Fruit fly (Drosophila melanogaster) whole organism, wandering third instar larva: ENCODE measurements around the gene CG11356.
A peak's percentile ranks its signal among the peaks of the same experiment; 100 is the strongest.

Experiments used
- Abd-B ChIP-seq: fragments of >200 bp; optimal IDR thresholded peaks from 2 replicates; lab custom pipeline; 2017; ENCODE audit warnings: missing biosample characterization, missing genetic modification characterization
- CG32264 ChIP-seq: fragments of 200-800 bp; sonication (Bioruptor generic); optimal IDR thresholded peaks from 2 replicates; lab custom pipeline; 2016; ENCODE audit warnings: missing biosample characterization, missing genetic modification characterization
- CG9705 ChIP-seq: fragments of 200-800 bp; sonication (Bioruptor generic); optimal IDR thresholded peaks from 2 replicates; lab custom pipeline; 2018; ENCODE audit warnings: missing biosample characterization, mild to moderate bottlenecking, missing genetic modification characterization
- CrebA ChIP-seq: fragments of 200-800 bp; sonication (Bioruptor generic); optimal IDR thresholded peaks from 2 replicates; lab custom pipeline; 2016; ENCODE audit warnings: missing biosample characterization, mild to moderate bottlenecking, missing genetic modification characterization, borderline replicate concordance
- Dfd ChIP-seq: fragments of >200 bp; optimal IDR thresholded peaks from 2 replicates; lab custom pipeline; 2017; ENCODE audit warnings: missing biosample characterization, missing genetic modification characterization
- Dif ChIP-seq: fragments of 200-275, 200-300 bp; sonication (Bioruptor generic); optimal IDR thresholded peaks from 2 replicates; lab custom pipeline; 2018; ENCODE audit warnings: missing biosample characterization, missing genetic modification characterization; ENCODE audit not compliant: partially characterized antibody
- HLH106 ChIP-seq: fragments of 200-800 bp; optimal IDR thresholded peaks from 3 replicates; lab custom pipeline; 2019; ENCODE audit warnings: missing biosample characterization, mild to moderate bottlenecking, missing genetic modification characterization, moderate library complexity
- Hr78 ChIP-seq: fragments of >200 bp; optimal IDR thresholded peaks from 2 replicates; lab custom pipeline; 2017; ENCODE audit warnings: missing biosample characterization, missing genetic modification characterization
- Hr83 ChIP-seq: fragments of 200-300 bp; sonication (Bioruptor generic); optimal IDR thresholded peaks from 2 replicates; lab custom pipeline; 2016; ENCODE audit warnings: missing biosample characterization, mild to moderate bottlenecking, missing genetic modification characterization, moderate library complexity; ENCODE audit not compliant: poor library complexity, severe bottlenecking
- Mio ChIP-seq: sonication (Bioruptor generic); optimal IDR thresholded peaks from 2 replicates; lab custom pipeline; 2016; ENCODE audit warnings: missing biosample characterization, missing genetic modification characterization
- Myc ChIP-seq: fragments of >200 bp; optimal IDR thresholded peaks from 2 replicates; lab custom pipeline; 2017
- N ChIP-seq: fragments of >200 bp; optimal IDR thresholded peaks from 2 replicates; lab custom pipeline; 2018; ENCODE audit warnings: missing biosample characterization, missing external identifiers, missing genetic modification characterization
- OdsH ChIP-seq: fragments of 200-800 bp; sonication (Bioruptor generic); optimal IDR thresholded peaks from 2 replicates; lab custom pipeline; 2016; ENCODE audit warnings: missing biosample characterization, mild to moderate bottlenecking, missing genetic modification characterization
- Sp1 ChIP-seq: fragments of 200-800 bp; sonication (Bioruptor generic); optimal IDR thresholded peaks from 3 replicates; lab custom pipeline; 2019; ENCODE audit warnings: missing biosample characterization, mild to moderate bottlenecking, missing genetic modification characterization, moderate library complexity
- Vsx2 ChIP-seq: fragments of 200-300, 225-300 bp; sonication (Bioruptor generic); optimal IDR thresholded peaks from 2 replicates; lab custom pipeline; 2018; ENCODE audit warnings: missing biosample characterization, missing genetic modification characterization; ENCODE audit not compliant: partially characterized antibody
- br ChIP-seq: fragments of 200-800 bp; sonication (Bioruptor generic); optimal IDR thresholded peaks from 2 replicates; lab custom pipeline; 2016; ENCODE audit warnings: missing biosample characterization, missing genetic modification characterization
- brk ChIP-seq: fragments of 200-800 bp; sonication (Bioruptor generic); optimal IDR thresholded peaks from 2 replicates; lab custom pipeline; 2016; ENCODE audit warnings: missing biosample characterization, mild to moderate bottlenecking, missing genetic modification characterization
- dl ChIP-seq, 2 experiments: fragments of 175-275, 200-275 bp in 1 of 2; fragments of 200-275 bp in 1 of 2; sonication (Bioruptor generic); optimal IDR thresholded peaks; lab custom pipeline; 2018; ENCODE audit warnings: mild to moderate bottlenecking in 2 of 2, missing biosample characterization in 2 of 2, missing genetic modification characterization in 2 of 2, moderate library complexity in 2 of 2; ENCODE audit not compliant: partially characterized antibody in 2 of 2, insufficient read depth in 1 of 2
- dsf ChIP-seq: sonication (Bioruptor generic); optimal IDR thresholded peaks from 2 replicates; lab custom pipeline; 2016; ENCODE audit warnings: missing biosample characterization, missing genetic modification characterization, borderline replicate concordance
- ey ChIP-seq: fragments of 200-800 bp; sonication (Bioruptor generic); optimal IDR thresholded peaks from 2 replicates; lab custom pipeline; 2016; ENCODE audit warnings: missing biosample characterization, missing genetic modification characterization
- foxo ChIP-seq, 2 experiments: fragments of 200-800 bp; sonication (Bioruptor generic); optimal IDR thresholded peaks; 2 replicates in 1 of 2; 3 replicates in 1 of 2; lab custom pipeline; 2016 to 2017; ENCODE audit warnings: missing biosample characterization in 2 of 2, missing genetic modification characterization in 2 of 2
- fru ChIP-seq: fragments of 200-800 bp; sonication (Bioruptor generic); optimal IDR thresholded peaks from 3 replicates; lab custom pipeline; 2016; ENCODE audit warnings: missing biosample characterization, mild to moderate bottlenecking, missing genetic modification characterization
- jim ChIP-seq: fragments of 175-275, 200-325 bp; sonication (Bioruptor generic); optimal IDR thresholded peaks from 2 replicates; lab custom pipeline; 2016; ENCODE audit warnings: missing biosample characterization, mild to moderate bottlenecking, missing genetic modification characterization
- lola ChIP-seq: fragments of >200 bp; optimal IDR thresholded peaks from 2 replicates; lab custom pipeline; 2017; ENCODE audit warnings: missing biosample characterization, missing genetic modification characterization
- pan ChIP-seq: fragments of >200 bp; optimal IDR thresholded peaks from 2 replicates; lab custom pipeline; 2017
- rgr ChIP-seq: fragments of 200-800 bp; sonication (Bioruptor generic); optimal IDR thresholded peaks from 3 replicates; lab custom pipeline; 2016; ENCODE audit warnings: missing biosample characterization, mild to moderate bottlenecking, missing genetic modification characterization
- sage ChIP-seq: fragments of 200-800 bp; sonication (Bioruptor generic); optimal IDR thresholded peaks from 2 replicates; lab custom pipeline; 2016; ENCODE audit warnings: missing biosample characterization, mild to moderate bottlenecking, missing genetic modification characterization
- sv ChIP-seq: fragments of 200-800 bp; sonication (Bioruptor generic); optimal IDR thresholded peaks from 3 replicates; lab custom pipeline; 2016; ENCODE audit warnings: missing biosample characterization, missing genetic modification characterization
- tai ChIP-seq: sonication (Bioruptor generic); optimal IDR thresholded peaks from 2 replicates; lab custom pipeline; 2016; ENCODE audit warnings: missing biosample characterization, missing genetic modification characterization
- woc ChIP-seq: sonication (Bioruptor generic); optimal IDR thresholded peaks from 2 replicates; lab custom pipeline; 2016; ENCODE audit warnings: missing biosample characterization, mild to moderate bottlenecking, missing genetic modification characterization

Gene CG11356

DNA sequence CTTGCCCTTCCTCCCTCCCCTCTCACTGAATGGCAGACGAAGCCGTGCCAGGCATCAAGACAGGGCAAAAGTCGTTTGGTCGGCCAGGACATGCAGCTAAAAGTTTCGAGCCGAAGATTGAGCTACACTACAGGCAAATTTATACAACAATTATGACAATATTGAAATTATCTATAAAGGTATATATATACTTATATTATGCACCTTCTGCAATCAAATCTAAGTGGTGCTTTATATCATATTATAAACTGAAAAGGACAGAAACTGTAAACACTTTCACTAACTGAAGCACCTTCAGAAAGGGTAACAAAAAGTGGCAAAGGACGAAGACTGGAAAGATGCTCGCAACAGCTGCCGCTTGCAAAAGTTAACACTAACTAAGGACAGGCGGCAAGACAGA is 27.4 kb downstream of the CG11356 start:
- peak; percentile 0 for TF ChIP-seq HLH106
- no peak for TF ChIP-seq br
- TF ChIP-seq, all 38 proteins: peak for 1

DNA sequence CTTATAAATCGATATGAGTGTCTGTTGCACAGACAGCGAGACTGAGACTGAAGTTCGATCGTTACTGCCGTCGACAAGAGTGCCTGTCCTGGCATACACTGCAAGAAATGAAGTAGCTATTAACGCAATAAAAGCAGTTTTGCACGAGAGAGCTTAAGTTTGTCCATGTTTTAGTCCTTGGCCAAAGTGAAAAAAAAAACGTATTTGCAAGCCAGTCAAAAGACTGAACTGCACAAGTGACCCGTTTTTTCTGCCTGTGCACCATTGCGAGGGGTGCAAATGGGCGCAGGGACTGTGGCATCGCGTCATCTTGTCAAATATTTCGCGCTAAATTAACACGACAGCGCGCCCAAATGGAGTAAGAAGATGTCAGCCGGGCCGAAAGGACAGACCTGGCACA is 28.1 kb downstream of the CG11356 start:
- TF ChIP-seq foxo (GFP tag; optimal IDR thresholded peaks at IDR 0.05; lab: Kevin White, UChicago), result peak in 1 of 2 experiments; percentile 32
- TF ChIP-seq fru (GFP tag; lab: Kevin White, UChicago), result peak; percentile 19
- TF ChIP-seq pan (lab: Kevin White, UChicago), result no peak

DNA sequence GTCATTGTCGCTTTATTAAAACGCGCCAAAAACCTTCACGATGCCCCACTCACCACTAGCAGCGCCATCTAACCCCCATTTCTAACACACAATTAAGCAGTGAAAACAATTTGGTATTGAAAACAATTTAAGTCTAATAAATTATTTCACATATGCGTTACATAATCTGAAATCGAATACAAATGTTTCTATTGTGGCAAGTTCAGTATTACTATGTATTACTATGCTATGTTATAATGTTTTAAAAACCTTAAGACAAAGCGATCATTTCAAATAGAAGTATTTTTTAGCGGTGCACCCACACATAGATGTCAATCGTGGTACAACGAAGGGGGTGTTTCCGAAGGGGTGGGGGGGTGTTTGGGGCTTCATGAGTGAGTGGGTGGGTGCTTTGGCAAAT is 30.0 kb downstream of the CG11356 start:
- TF ChIP-seq ey (no peak), N (GFP tag; lab: Kevin White, UChicago) (no peak), Sp1 (peak; percentile 5), HLH106 (peak; percentile 25)
- TF ChIP-seq, all 38 proteins: peak for 2

DNA sequence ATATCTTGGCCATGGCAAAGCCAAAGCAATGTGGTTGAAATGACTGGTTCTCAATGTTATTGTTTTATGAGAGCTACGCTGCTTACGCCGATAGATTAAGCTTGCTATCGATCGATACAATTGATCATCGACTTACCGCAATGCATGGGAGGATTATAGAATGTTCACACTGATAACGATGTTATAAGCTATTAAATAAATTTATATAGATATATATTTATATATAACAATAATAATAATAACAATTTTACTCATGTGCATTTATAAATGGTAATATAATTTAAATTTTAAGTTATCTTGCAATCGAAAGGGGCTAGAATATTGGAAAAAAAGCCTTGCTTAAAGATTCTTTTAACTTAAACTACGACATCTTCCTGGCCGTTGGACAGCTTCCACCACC is 30.9 kb downstream of the CG11356 start, which contains the start of gene moon:
moon (minus strand) TSS at position 101 of the 400 bp plus-strand sequence.
- TF ChIP-seq Myc (lab: Kevin White, UChicago) (no peak), sv (no peak), jim (no peak), CG32264 (GFP tag; lab: Kevin White, UChicago) (no peak), pan (lab: Kevin White, UChicago) (no peak), sage (GFP tag; lab: Kevin White, UChicago) (no peak), Abd-B (GFP tag; lab: Kevin White, UChicago) (no peak), Sp1 (no peak), dsf (GFP tag; lab: Kevin White, UChicago) (no peak), Mio (GFP tag; lab: Kevin White, UChicago) (no peak), Dif (GFP tag; lab: Kevin White, UChicago) (no peak), tai (GFP tag; lab: Kevin White, UChicago) (no peak), N (GFP tag; lab: Kevin White, UChicago) (no peak), CrebA (no peak), OdsH (no peak), ey (no peak), rgr (GFP tag; lab: Kevin White, UChicago) (no peak), lola (GFP tag; lab: Kevin White, UChicago) (no peak), brk (no peak)

DNA sequence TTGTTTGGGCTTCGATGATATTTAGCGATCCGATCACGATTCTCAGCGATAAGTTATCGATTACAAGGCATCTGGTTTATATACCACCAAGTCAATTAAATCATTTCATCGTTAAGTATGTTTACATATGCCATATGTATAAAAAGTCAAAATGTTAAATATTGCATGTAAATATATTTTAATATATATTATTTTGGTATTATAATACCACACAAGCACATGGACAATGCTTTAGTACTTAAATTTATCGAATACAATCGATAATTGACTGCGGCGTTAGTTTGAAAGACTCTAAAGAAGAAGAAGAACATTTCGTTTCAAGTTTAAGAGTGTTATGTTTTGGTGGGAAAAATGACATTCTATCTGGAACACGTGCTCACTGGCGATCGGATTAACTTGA is 33.5 kb downstream of the CG11356 start, which contains the start of gene CG34323:
CG34323 (plus strand) TSS at position 301 of the 400 bp plus-strand sequence.
- TF ChIP-seq Myc (lab: Kevin White, UChicago) (no peak), sv (no peak), foxo (GFP tag; optimal IDR thresholded peaks at IDR 0.05; lab: Kevin White, UChicago) (no peak), Vsx2 (GFP tag; lab: Kevin White, UChicago) (no peak)
- TF ChIP-seq, all 38 proteins: peak for 0

DNA sequence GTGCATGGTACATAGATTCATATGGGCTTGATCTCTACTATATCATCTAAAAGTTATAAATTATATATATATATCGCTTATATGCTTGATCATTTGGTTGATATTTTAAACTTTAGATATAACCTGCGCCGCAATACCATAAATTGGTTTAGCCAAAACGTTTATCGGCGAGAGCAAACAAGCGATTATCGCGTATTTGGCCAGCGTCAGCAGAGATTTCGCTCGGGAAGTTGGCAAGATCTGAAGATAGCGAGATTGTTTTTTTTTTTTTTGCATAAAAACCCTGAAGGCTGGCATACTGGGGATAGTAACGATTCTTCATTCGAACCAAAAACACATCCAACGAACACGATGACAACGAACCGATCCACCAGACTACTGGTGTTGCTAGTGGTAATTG is 44.1 kb downstream of the CG11356 start, which contains the start of gene Muc11A:
Muc11A (plus strand) TSS at position 301 of the 400 bp plus-strand sequence.
- TF ChIP-seq sv (no peak), brk (no peak), dsf (GFP tag; lab: Kevin White, UChicago) (no peak), Dfd (no peak), tai (GFP tag; lab: Kevin White, UChicago) (no peak)

dm6 chrX:12056535-12056934 is 47.1 kb downstream of the CG11356 start, which contains the start of gene Uch-L5R:
Gene Uch-L5R (minus strand): TSS chrX:12056635.
- no peak for TF ChIP-seq Dfd
- no peak for TF ChIP-seq Hr83 (GFP tag; lab: Kevin White, UChicago)
- no peak for TF ChIP-seq Hr78 (GFP tag; lab: Kevin White, UChicago)
- no peak for TF ChIP-seq HLH106
- TF ChIP-seq ey, result no peak
- no peak for TF ChIP-seq Mio (GFP tag; lab: Kevin White, UChicago)
- no peak for TF ChIP-seq CrebA
- TF ChIP-seq Myc (lab: Kevin White, UChicago), result no peak
- TF ChIP-seq CG32264 (GFP tag; lab: Kevin White, UChicago), result no peak
- no peak for TF ChIP-seq jim
- no peak for TF ChIP-seq fru (GFP tag; lab: Kevin White, UChicago)
- TF ChIP-seq foxo (GFP tag; optimal IDR thresholded peaks at IDR 0.05; lab: Kevin White, UChicago), result no peak
- no peak for TF ChIP-seq CG9705
- no peak for TF ChIP-seq woc (GFP tag; lab: Kevin White, UChicago)
- no peak for TF ChIP-seq lola (GFP tag; lab: Kevin White, UChicago)
- no peak for TF ChIP-seq br
- no peak for TF ChIP-seq brk
- TF ChIP-seq dl (GFP tag; optimal IDR thresholded peaks at IDR 0.05; lab: Kevin White, UChicago; ENCODE audit: insufficient read depth in 1 of 2, partially characterized antibody in 2 of 2), result no peak
